Worm (Caenorhabditis elegans) whole organism, late embryonic: ENCODE results near the gene rde-12.

ENCODE experiments used
- C08G9.2 ChIP-seq: sonication (generic microtip); optimal IDR thresholded peaks from 2 replicates; lab custom pipeline; 2016; ENCODE audit warnings: mild to moderate bottlenecking, missing genetic modification characterization, moderate library complexity, missing compliant biosample characterization
- C38D4.7 ChIP-seq: fragments of 200-800 bp; sonication (Bioruptor generic); optimal IDR thresholded peaks from 2 replicates; lab custom pipeline; 2018; ENCODE audit warnings: mild to moderate bottlenecking, missing genetic modification characterization, moderate library complexity, missing compliant biosample characterization
- F13H6.1 ChIP-seq: sonication (generic microtip); optimal IDR thresholded peaks from 2 replicates; lab custom pipeline; 2016; ENCODE audit warnings: missing genetic modification characterization, missing compliant biosample characterization
- K09A11.1 ChIP-seq: sonication (generic microtip); optimal IDR thresholded peaks from 2 replicates; lab custom pipeline; 2017; ENCODE audit warnings: antibody characterized with exemption, mild to moderate bottlenecking, missing genetic modification characterization, missing compliant biosample characterization; ENCODE audit not compliant: insufficient read depth
- T23F11.4 ChIP-seq: fragments of 200-800 bp; sonication (Bioruptor generic); optimal IDR thresholded peaks from 2 replicates; lab custom pipeline; 2018; ENCODE audit warnings: mild to moderate bottlenecking, missing genetic modification characterization, missing compliant biosample characterization
- Y22D7AL.16 ChIP-seq: sonication (generic microtip); optimal IDR thresholded peaks from 2 replicates; lab custom pipeline; 2016; ENCODE audit warnings: missing genetic modification characterization, missing compliant biosample characterization
- ceh-14 ChIP-seq: sonication (generic microtip); optimal IDR thresholded peaks from 2 replicates; lab custom pipeline; 2016; ENCODE audit warnings: missing genotype, missing genetic modification characterization, missing compliant biosample characterization
- ceh-19 ChIP-seq: fragments of 200-800 bp; sonication (Bioruptor generic); optimal IDR thresholded peaks from 2 replicates; lab custom pipeline; 2018; ENCODE audit warnings: mild to moderate bottlenecking, missing genetic modification characterization, missing compliant biosample characterization
- ceh-30 ChIP-seq: fragments of 150-350 bp; optimal IDR thresholded peaks from 2 replicates; lab custom pipeline; 2014; ENCODE audit warnings: missing biosample characterization, missing genetic modification characterization
- ceh-34 ChIP-seq: sonication (generic microtip); optimal IDR thresholded peaks from 2 replicates; lab custom pipeline; 2016; ENCODE audit warnings: mild to moderate bottlenecking, missing genetic modification characterization, missing compliant biosample characterization
- ceh-9 ChIP-seq: sonication (generic microtip); optimal IDR thresholded peaks from 2 replicates; lab custom pipeline; 2016; ENCODE audit warnings: mild to moderate bottlenecking, missing genetic modification characterization, inconsistent platforms, missing compliant biosample characterization
- che-1 ChIP-seq: sonication (generic microtip); optimal IDR thresholded peaks from 2 replicates; lab custom pipeline; 2016; ENCODE audit warnings: mild to moderate bottlenecking, missing genetic modification characterization, missing compliant biosample characterization
- ets-4 ChIP-seq: sonication (generic microtip); optimal IDR thresholded peaks from 2 replicates; lab custom pipeline; 2016; ENCODE audit warnings: missing genetic modification characterization, missing compliant biosample characterization
- fax-1 ChIP-seq: sonication (generic microtip); optimal IDR thresholded peaks from 2 replicates; lab custom pipeline; 2016; ENCODE audit warnings: missing genotype, missing genetic modification characterization, missing compliant biosample characterization
- fkh-6 ChIP-seq: sonication (generic microtip); optimal IDR thresholded peaks from 2 replicates; lab custom pipeline; 2016; ENCODE audit warnings: missing genetic modification characterization, missing compliant biosample characterization
- gmeb-2 ChIP-seq: sonication (generic microtip); optimal IDR thresholded peaks from 2 replicates; lab custom pipeline; 2016; ENCODE audit warnings: missing genetic modification characterization, inconsistent platforms, missing compliant biosample characterization
- hlh-8 ChIP-seq: sonication (generic microtip); optimal IDR thresholded peaks from 2 replicates; lab custom pipeline; 2016; ENCODE audit warnings: missing genotype, missing genetic modification characterization, missing compliant biosample characterization
- lin-11 ChIP-seq: fragments of 200-800 bp; sonication (Bioruptor generic); optimal IDR thresholded peaks from 2 replicates; lab custom pipeline; 2018; ENCODE audit warnings: mild to moderate bottlenecking, missing genetic modification characterization, missing compliant biosample characterization
- madf-2 ChIP-seq: sonication (generic microtip); optimal IDR thresholded peaks from 2 replicates; lab custom pipeline; 2017; ENCODE audit warnings: missing genetic modification characterization, missing compliant biosample characterization
- nfya-1 ChIP-seq: sonication (generic microtip); optimal IDR thresholded peaks from 2 replicates; lab custom pipeline; 2017; ENCODE audit warnings: missing genetic modification characterization, mild to moderate bottlenecking, missing compliant biosample characterization, antibody characterized with exemption, moderate library complexity
- nhr-11 ChIP-seq: fragments of 150-350 bp; optimal IDR thresholded peaks from 2 replicates; lab custom pipeline; 2014; ENCODE audit warnings: missing biosample characterization, missing genetic modification characterization
- nhr-232 ChIP-seq: sonication (generic microtip); optimal IDR thresholded peaks from 2 replicates; lab custom pipeline; 2016; ENCODE audit warnings: missing genetic modification characterization, missing compliant biosample characterization
- npax-4 ChIP-seq: sonication (generic microtip); optimal IDR thresholded peaks from 2 replicates; lab custom pipeline; 2016; ENCODE audit warnings: missing genetic modification characterization, missing compliant biosample characterization
- odd-2 ChIP-seq: sonication (generic microtip); optimal IDR thresholded peaks from 2 replicates; lab custom pipeline; 2017; ENCODE audit warnings: antibody characterized with exemption, mild to moderate bottlenecking, missing genetic modification characterization, missing compliant biosample characterization
- pat-9 ChIP-seq: fragments of 200-800 bp; sonication (Bioruptor generic); optimal IDR thresholded peaks from 2 replicates; lab custom pipeline; 2018; ENCODE audit warnings: mild to moderate bottlenecking, missing genetic modification characterization, moderate library complexity, missing compliant biosample characterization
- pax-1 ChIP-seq: fragments of 150-350 bp; optimal IDR thresholded peaks from 2 replicates; lab custom pipeline; 2014; ENCODE audit warnings: missing biosample characterization, missing genetic modification characterization
- pha-4 ChIP-seq: fragments of 150-350 bp; optimal IDR thresholded peaks from 2 replicates; lab custom pipeline; 2018; ENCODE audit warnings: missing biosample characterization, missing genetic modification reagents, missing genetic modification characterization
- pqm-1 ChIP-seq: sonication (generic microtip); optimal IDR thresholded peaks from 2 replicates; lab custom pipeline; 2016; ENCODE audit warnings: missing genetic modification characterization, missing compliant biosample characterization
- pros-1 ChIP-seq: fragments of 150-350 bp; optimal IDR thresholded peaks from 2 replicates; lab custom pipeline; 2014; ENCODE audit warnings: missing biosample characterization, missing genetic modification reagents, missing genetic modification characterization
- sdc-2 ChIP-seq: sonication (generic microtip); optimal IDR thresholded peaks from 2 replicates; lab custom pipeline; 2016; ENCODE audit warnings: missing genotype, missing genetic modification characterization, missing compliant biosample characterization
- sox-2 ChIP-seq: fragments of 200-800 bp; sonication (Bioruptor generic); IDR thresholded peaks from 2 replicates; pipeline ENCODE4 v1.3.6; 2022; ENCODE audit warnings: missing genetic modification reagents, missing genetic modification characterization, missing compliant biosample characterization
- ttx-3 ChIP-seq: sonication (generic microtip); optimal IDR thresholded peaks from 2 replicates; lab custom pipeline; 2016; ENCODE audit warnings: missing genetic modification reagents, missing genetic modification characterization, missing compliant biosample characterization
- unc-3 ChIP-seq, 2 experiments: fragments of 200-800 bp in 1 of 2; sonication (Bioruptor generic) in 1 of 2; sonication (generic microtip) in 1 of 2; conservative IDR thresholded peaks in 1 of 2; optimal IDR thresholded peaks in 1 of 2; 2 replicates each; pipeline versions ENCODE4 v1.3.6 to Lab custom; 2016 to 2022; ENCODE audit warnings: missing compliant biosample characterization in 2 of 2, missing genetic modification characterization in 2 of 2, missing genetic modification reagents in 1 of 2
- unc-42 ChIP-seq: sonication (generic microtip); optimal IDR thresholded peaks from 2 replicates; lab custom pipeline; 2016; ENCODE audit warnings: missing genotype, missing genetic modification characterization, missing compliant biosample characterization
- unc-55 ChIP-seq: sonication (generic microtip); optimal IDR thresholded peaks from 2 replicates; lab custom pipeline; 2017; ENCODE audit warnings: missing biosample characterization, missing genetic modification reagents, missing genetic modification characterization
- ztf-16 ChIP-seq: sonication (generic microtip); optimal IDR thresholded peaks from 2 replicates; lab custom pipeline; 2017; ENCODE audit warnings: missing genetic modification characterization, missing compliant biosample characterization

Gene rde-12

DNA sequence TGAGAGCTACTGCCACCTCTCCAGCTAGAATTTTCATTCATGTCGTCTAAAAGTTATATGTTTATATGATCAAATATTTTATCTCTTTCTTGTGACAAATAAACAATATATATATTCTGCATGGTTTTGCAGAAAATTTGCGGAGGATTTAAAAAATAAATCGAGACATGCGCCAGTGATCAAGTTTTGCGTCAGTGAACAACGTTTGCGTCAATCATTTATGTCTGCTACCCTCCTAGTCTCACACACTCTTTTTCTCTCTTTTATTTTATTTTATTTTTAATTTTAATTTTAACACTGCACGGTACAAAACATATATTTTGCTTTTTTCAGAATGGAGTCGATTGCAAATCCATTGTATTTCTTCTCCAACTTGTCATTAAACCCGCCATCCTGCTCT, 13.4 kb downstream of the rde-12 start, which contains the start of the genes tag-65 and ccz-1 (continued):
- no peak for TF ChIP-seq unc-3 (GFP tag; conservative IDR thresholded peaks at IDR 0.05; lab: Robert Waterston, UW)
- no peak for TF ChIP-seq unc-3 (tag; optimal IDR thresholded peaks at IDR 0.05; lab: Kevin White, UChicago)
- no peak for TF ChIP-seq hlh-8 (tag; lab: Kevin White, UChicago)
- no peak for TF ChIP-seq F13H6.1 (tag; lab: Kevin White, UChicago)
- no peak for TF ChIP-seq madf-2 (tag; lab: Kevin White, UChicago)
- no peak for TF ChIP-seq ceh-9 (tag; lab: Kevin White, UChicago)
- no peak for TF ChIP-seq Y22D7AL.16 (tag; lab: Kevin White, UChicago)
- no peak for TF ChIP-seq ceh-19 (GFP tag; lab: Kevin White, UChicago)
- no peak for TF ChIP-seq sox-2 (GFP tag; lab: Robert Waterston, UW)
- no peak for TF ChIP-seq pros-1 (tag; lab: Kevin White, UChicago)
- peak; percentile 1 for TF ChIP-seq pat-9 (tag; lab: Kevin White, UChicago)
- TF ChIP-seq ceh-14 = no peak
- TF ChIP-seq fax-1 (tag; lab: Kevin White, UChicago) = no peak
- TF ChIP-seq nhr-11 = no peak
- TF ChIP-seq ztf-16 (tag; lab: Kevin White, UChicago) = no peak
- TF ChIP-seq odd-2 (tag; lab: Kevin White, UChicago) = no peak
- TF ChIP-seq che-1 (tag; lab: Kevin White, UChicago) = no peak
- TF ChIP-seq C08G9.2 (tag; lab: Kevin White, UChicago) = no peak
- TF ChIP-seq nfya-1 (tag; lab: Kevin White, UChicago) = peak; percentile 71
- no peak for TF ChIP-seq T23F11.4 (GFP tag; lab: Kevin White, UChicago)
- no peak for TF ChIP-seq sdc-2
- TF ChIP-seq C38D4.7 = no peak
- peak; percentile 7 for TF ChIP-seq K09A11.1 (tag; lab: Kevin White, UChicago)
- peak; percentile 62 for TF ChIP-seq unc-42 (tag; lab: Kevin White, UChicago)
- no peak for TF ChIP-seq ceh-34
- no peak for TF ChIP-seq ets-4 (tag; lab: Kevin White, UChicago)
- no peak for TF ChIP-seq nhr-232
- peak; percentile 84 for TF ChIP-seq unc-55

DNA sequence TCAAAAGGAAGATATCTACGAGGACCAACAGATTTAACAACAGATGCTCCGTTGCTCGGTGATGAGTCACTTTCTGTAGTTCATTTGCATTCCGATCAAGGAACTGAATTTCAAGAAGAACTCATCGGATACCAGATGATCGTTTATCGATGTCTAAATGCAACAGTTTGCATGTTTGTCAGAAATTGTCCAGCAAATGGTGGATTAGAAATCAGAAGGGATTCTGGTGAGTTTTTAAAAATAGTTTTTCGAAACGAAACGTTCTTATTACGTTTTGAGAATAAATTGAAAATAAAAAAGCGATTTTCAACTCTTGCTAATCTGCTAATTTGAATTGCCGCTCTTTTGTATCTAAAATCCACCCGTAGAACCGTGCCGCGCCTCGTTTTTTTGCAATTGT, 14.7 kb downstream of the rde-12 start:
- TF ChIP-seq C08G9.2 (tag; lab: Kevin White, UChicago) (no peak), ttx-3 (tag; lab: Kevin White, UChicago) (no peak), ceh-19 (GFP tag; lab: Kevin White, UChicago) (no peak), nhr-11 (no peak)

DNA sequence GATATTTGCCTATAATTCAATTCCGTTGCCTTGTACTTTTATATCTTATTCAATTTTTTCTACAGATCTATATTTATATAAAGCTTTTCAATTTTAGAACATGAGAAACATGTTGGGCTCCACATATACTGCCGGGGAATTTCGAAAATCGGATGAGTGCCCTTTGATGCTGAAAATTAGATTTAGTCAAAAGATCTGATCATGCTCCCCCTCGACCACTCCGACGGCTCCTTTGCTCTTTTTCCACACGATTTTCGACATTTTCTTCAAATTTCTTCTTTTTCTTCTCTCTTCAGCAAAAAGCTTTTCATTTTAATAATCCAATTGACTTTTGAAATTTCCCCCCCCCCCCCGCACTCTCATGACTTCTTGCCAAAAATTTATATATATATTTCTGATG, 16.3 kb downstream of the rde-12 start:
- TF ChIP-seq npax-4 (tag; lab: Kevin White, UChicago) = no peak
- TF ChIP-seq ceh-30 (tag; lab: Kevin White, UChicago) = no peak
- no peak for TF ChIP-seq gmeb-2 (tag; lab: Kevin White, UChicago)
- TF ChIP-seq unc-42 (tag; lab: Kevin White, UChicago) = peak; percentile 89
- no peak for TF ChIP-seq fkh-6 (tag; lab: Kevin White, UChicago)
- TF ChIP-seq pax-1 (tag; lab: Kevin White, UChicago) = no peak
- TF ChIP-seq T23F11.4 (GFP tag; lab: Kevin White, UChicago) = no peak
- no peak for TF ChIP-seq pqm-1 (tag; lab: Kevin White, UChicago)

DNA sequence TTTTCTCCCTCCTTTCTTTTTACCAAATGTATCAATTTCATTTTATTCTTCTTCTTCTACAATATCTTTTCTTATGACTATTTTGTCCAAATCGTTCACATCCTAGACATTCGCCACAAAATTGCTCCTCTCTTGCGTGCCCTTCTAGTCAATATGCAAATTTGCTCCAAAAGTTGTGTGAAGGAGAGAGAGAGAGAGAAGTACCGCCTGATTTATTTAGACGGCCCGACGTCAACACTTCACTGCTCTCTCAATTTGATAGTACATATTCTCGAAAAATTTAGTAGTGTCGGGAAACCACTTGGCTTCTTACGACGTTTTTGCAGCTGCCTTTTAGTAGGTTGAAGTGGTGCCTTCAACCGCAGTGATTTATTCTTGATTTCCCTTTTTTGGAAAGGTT, 21.3 kb downstream of the rde-12 start:
- TF ChIP-seq pha-4 (tag; lab: Kevin White, UChicago) = no peak
- no peak for TF ChIP-seq lin-11 (tag; lab: Kevin White, UChicago)
- TF ChIP-seq ets-4 (tag; lab: Kevin White, UChicago) = no peak
- TF ChIP-seq unc-42 (tag; lab: Kevin White, UChicago) = peak; percentile 64
